Fruit fly (Drosophila melanogaster): Measurements from ENCODE around the gene CG15357.

The CG15357 gene

DNA sequence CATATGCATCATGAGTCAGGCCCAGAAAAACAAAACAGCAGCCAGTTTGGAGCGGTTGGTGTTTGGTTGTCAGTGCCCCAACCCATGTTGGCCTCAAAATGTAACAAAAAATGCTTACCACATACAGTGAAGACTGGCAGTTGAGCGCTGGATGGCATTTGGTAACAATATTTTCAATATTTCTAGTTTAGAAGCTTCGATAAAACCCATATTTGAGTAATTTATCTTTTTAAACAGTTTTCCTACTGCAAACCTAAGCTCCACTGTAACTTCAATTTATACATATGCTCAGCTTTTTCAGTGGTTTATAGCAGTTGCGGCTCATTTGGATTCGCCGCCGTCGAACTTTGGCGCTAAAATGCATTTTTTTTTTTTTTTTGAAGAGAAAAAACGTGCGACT, 29.0 kb downstream of the CG15357 start (continued):
- TF ChIP-seq Abd-B (GFP tag; optimal IDR thresholded peaks at IDR 0.05), result no peak
- TF ChIP-seq pan (optimal IDR thresholded peaks at IDR 0.05), result no peak
- TF ChIP-seq pan (GFP tag; optimal IDR thresholded peaks at IDR 0.05 in 1 of 2, IDR thresholded peaks at IDR 0.05 in 1 of 2), result peak in 1 of 2 experiments; percentile 78
- TF ChIP-seq cg (GFP tag; optimal IDR thresholded peaks at IDR 0.05), result no peak
- no peak for TF ChIP-seq fd3F (GFP tag; optimal IDR thresholded peaks at IDR 0.05)
- TF ChIP-seq onecut (GFP tag; IDR thresholded peaks at IDR 0.05), result no peak
- TF ChIP-seq CG12942 (GFP tag; optimal IDR thresholded peaks at IDR 0.05), result no peak
- TF ChIP-seq CG8924 (tag; optimal IDR thresholded peaks at IDR 0.05), result peak; percentile 29
- no peak for TF ChIP-seq CG9797 (GFP tag; optimal IDR thresholded peaks at IDR 0.05)
- peak; percentile 61 for TF ChIP-seq CG11504 (tag; optimal IDR thresholded peaks at IDR 0.05)
- TF ChIP-seq ara (GFP tag; IDR thresholded peaks at IDR 0.05), result peak; percentile 57; the same call in 1 of the 2 replicates
- TF ChIP-seq mirr (GFP tag; optimal IDR thresholded peaks at IDR 0.05), result no peak
- no peak for TF ChIP-seq Opbp (GFP tag; IDR thresholded peaks at IDR 0.05; ENCODE audit: partially characterized antibody)
- no peak for TF ChIP-seq al (GFP tag; IDR thresholded peaks at IDR 0.05)
- no peak for TF ChIP-seq MTF-1 (GFP tag; optimal IDR thresholded peaks at IDR 0.05; ENCODE audit: borderline replicate concordance)
- TF ChIP-seq nmo (GFP tag; optimal IDR thresholded peaks at IDR 0.05), result peak; percentile 49
- TF ChIP-seq zfh2 (GFP tag; optimal IDR thresholded peaks at IDR 0.05), result no peak
- TF ChIP-seq Sin3A (optimal IDR thresholded peaks at IDR 0.05), result no peak
- TF ChIP-seq corto (GFP tag; optimal IDR thresholded peaks at IDR 0.05), result no peak
- peak; percentile 40 for TF ChIP-seq CG10979 (tag; optimal IDR thresholded peaks at IDR 0.05)
- no peak for TF ChIP-seq Dip3 (GFP tag; optimal IDR thresholded peaks at IDR 0.05)
- TF ChIP-seq pros (GFP tag; optimal IDR thresholded peaks at IDR 0.05), result no peak
- TF ChIP-seq NC2α (GFP tag; optimal IDR thresholded peaks at IDR 0.05), result no peak
- TF ChIP-seq ab (GFP tag; optimal IDR thresholded peaks at IDR 0.05), result no peak
- TF ChIP-seq hbn (GFP tag; IDR thresholded peaks at IDR 0.05; ENCODE audit: partially characterized antibody), result no peak
- TF ChIP-seq CG17385 (GFP tag; optimal IDR thresholded peaks at IDR 0.05), result peak; percentile 46
- peak; percentile 81 for TF ChIP-seq Ets65A (GFP tag)
- no peak for TF ChIP-seq Lim3 (GFP tag; IDR thresholded peaks at IDR 0.05)
- TF ChIP-seq CG31224 (GFP tag; IDR thresholded peaks at IDR 0.05), result no peak
- TF ChIP-seq Eip74EF (GFP tag; optimal IDR thresholded peaks at IDR 0.05), result peak in 1 of 2 experiments; percentile 28
- no peak for TF ChIP-seq CG9437 (GFP tag; optimal IDR thresholded peaks at IDR 0.05)
- TF ChIP-seq CG3995 (GFP tag; optimal IDR thresholded peaks at IDR 0.05), result no peak
- no peak for TF ChIP-seq gcm (GFP tag; optimal IDR thresholded peaks at IDR 0.05)
- no peak for TF ChIP-seq zen2 (GFP tag; IDR thresholded peaks at IDR 0.05; ENCODE audit: partially characterized antibody)
- TF ChIP-seq ERR (GFP tag; optimal IDR thresholded peaks at IDR 0.05), result no peak
- TF ChIP-seq CG14050 (GFP tag; IDR thresholded peaks at IDR 0.05), result peak; percentile 26; the same call in 1 of the 3 replicates
- peak; percentile 34; the same call in 1 of the 2 replicates for TF ChIP-seq peb (GFP tag; IDR thresholded peaks at IDR 0.05)
- no peak for TF ChIP-seq Bteb2 (GFP tag; optimal IDR thresholded peaks at IDR 0.05)
- TF ChIP-seq CG3407 (GFP tag; optimal IDR thresholded peaks at IDR 0.05), result peak; percentile 27
- TF ChIP-seq CG17912 (GFP tag; optimal IDR thresholded peaks at IDR 0.05), result no peak
- TF ChIP-seq Doc2 (GFP tag; IDR thresholded peaks at IDR 0.05), result 0 out of 2 replicates have a peak, but pooled peaks have one; percentile 16
- TF ChIP-seq CG34376 (GFP tag; optimal IDR thresholded peaks at IDR 0.05), result no peak
- no peak for TF ChIP-seq CG6175 (GFP tag; IDR thresholded peaks at IDR 0.05)
- TF ChIP-seq CG17186 (GFP tag; optimal IDR thresholded peaks at IDR 0.05), result no peak
- TF ChIP-seq ro (GFP tag; IDR thresholded peaks at IDR 0.05), result no peak
- no peak for TF ChIP-seq CHES-1-like (GFP tag; optimal IDR thresholded peaks at IDR 0.05)
- TF ChIP-seq CG17612 (GFP tag; IDR thresholded peaks at IDR 0.05), result no peak
- TF ChIP-seq Fer3 (tag; optimal IDR thresholded peaks at IDR 0.05), result peak; percentile 6
- TF ChIP-seq gce (GFP tag; IDR thresholded peaks at IDR 0.05), result peak; percentile 53; the same call in 1 of the 3 replicates
- TF ChIP-seq eyg (GFP tag; optimal IDR thresholded peaks at IDR 0.05), result no peak
- TF ChIP-seq Sox100B (GFP tag; optimal IDR thresholded peaks at IDR 0.05), result no peak
- no peak for TF ChIP-seq HmgD (GFP tag; optimal IDR thresholded peaks at IDR 0.05)
